Fruit fly (Drosophila melanogaster) whole organism, pupa: Measurements from ENCODE around the gene CG32488.

Experiments
- CG10348 ChIP-seq: fragments of 200-800 bp; sonication (Bioruptor generic); IDR thresholded peaks from 2 replicates; pipeline ENCODE4 v1.3.6; 2022; ENCODE audit warnings: missing biosample characterization, missing genetic modification characterization
- CG13204 ChIP-seq: fragments of 200-800 bp; sonication (Bioruptor generic); optimal IDR thresholded peaks from 2 replicates; lab custom pipeline; 2018; ENCODE audit warnings: missing biosample characterization, mild to moderate bottlenecking, missing genetic modification characterization, moderate library complexity
- CG8301 ChIP-seq: fragments of 200-800 bp; sonication (Bioruptor generic); optimal IDR thresholded peaks from 2 replicates; lab custom pipeline; 2018; ENCODE audit warnings: missing biosample characterization, mild to moderate bottlenecking, missing genetic modification characterization
- EcR ChIP-seq: fragments of 200-800 bp; sonication (Bioruptor generic); optimal IDR thresholded peaks from 3 replicates; lab custom pipeline; 2019; ENCODE audit warnings: missing biosample characterization, missing genetic modification characterization, mild to moderate bottlenecking, moderate library complexity, missing genetic modification reagents
- Ets98B ChIP-seq: fragments of 200-800 bp; sonication (Bioruptor generic); IDR thresholded peaks from 2 replicates; pipeline ENCODE4 v1.3.6; 2022; ENCODE audit warnings: missing biosample characterization, missing genetic modification characterization
- Pif1A ChIP-seq: fragments of 200-800 bp; sonication (Bioruptor generic); optimal IDR thresholded peaks from 3 replicates; lab custom pipeline; 2016; ENCODE audit warnings: missing biosample characterization, missing genetic modification characterization
- Pif1B ChIP-seq: fragments of 200-800 bp; sonication (Bioruptor generic); optimal IDR thresholded peaks from 3 replicates; lab custom pipeline; 2016; ENCODE audit warnings: missing biosample characterization, missing genetic modification characterization
- Snoo ChIP-seq: fragments of 200-800 bp; sonication (Bioruptor generic); optimal IDR thresholded peaks from 3 replicates; lab custom pipeline; 2017; ENCODE audit warnings: missing biosample characterization, mild to moderate bottlenecking, missing genetic modification characterization, inconsistent platforms
- fd96Ca ChIP-seq: fragments of 200-800 bp; sonication (Bioruptor generic); IDR thresholded peaks from 3 replicates; pipeline ENCODE4 v1.3.6; 2022; ENCODE audit warnings: missing biosample characterization, missing genetic modification characterization

DNA sequence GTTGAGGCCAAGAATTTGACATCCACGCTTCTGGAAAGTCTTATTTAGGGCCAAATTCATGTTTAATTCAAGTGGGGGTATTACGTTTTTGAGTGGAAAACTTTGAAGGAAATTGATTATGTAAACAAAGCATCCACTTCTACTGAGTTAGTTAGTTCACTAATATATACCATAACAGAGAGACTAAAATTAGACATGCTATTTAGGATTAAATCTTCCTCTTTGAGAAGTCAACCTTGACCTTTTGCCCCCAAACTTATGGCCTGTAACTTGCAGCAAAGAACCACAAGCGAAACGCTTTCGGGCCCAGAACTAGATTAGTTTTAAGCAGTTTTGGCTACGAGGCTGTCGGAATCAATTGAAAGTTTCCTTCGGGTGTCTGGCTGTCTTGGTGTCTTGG lies 1.3 kb upstream of the CG32488 start, which contains the start of gene CG32487:
- TF ChIP-seq Snoo (no peak), Ets98B (GFP tag; lab: Robert Waterston, UW) (no peak), fd96Ca (GFP tag; lab: Robert Waterston, UW) (no peak), CG10348 (GFP tag; lab: Robert Waterston, UW) (no peak), Pif1A (GFP tag; lab: Kevin White, UChicago) (no peak), Pif1B (GFP tag; lab: Kevin White, UChicago) (no peak), EcR (GFP tag; lab: Kevin White, UChicago) (no peak), CG13204 (GFP tag; lab: Kevin White, UChicago) (no peak), CG8301 (no peak)
